Fruit fly (Drosophila melanogaster): Measurements from ENCODE around the gene Prp18.

- TF ChIP-seq ttk (optimal IDR thresholded peaks at IDR 0.05), result no peak
- TF ChIP-seq insv (optimal IDR thresholded peaks at IDR 0.05), result no peak
- no peak for TF ChIP-seq Sin3A (optimal IDR thresholded peaks at IDR 0.05)
- TF ChIP-seq h (optimal IDR thresholded peaks at IDR 0.05), result no peak
Measured at dm6 chr3R:19077856-19078255, 46.8 kb upstream of the Prp18 start.

Data from Kc167 (cell line).